Worm (Caenorhabditis elegans) whole organism, L4 larva: ENCODE results near the gene fbxa-100.

Source experiments
- D1046.2 ChIP-seq: fragments of 200-800 bp; sonication (Bioruptor generic); IDR thresholded peaks from 2 replicates; pipeline ENCODE4 v1.3.6; 2022; ENCODE audit warnings: missing genetic modification characterization, missing compliant biosample characterization
- aly-2 ChIP-seq: sonication (generic microtip); optimal IDR thresholded peaks from 2 replicates; lab custom pipeline; 2018; ENCODE audit warnings: missing biosample characterization, missing genetic modification characterization
- ama-1 ChIP-seq: fragments of 150-350 bp; optimal IDR thresholded peaks from 2 replicates; lab custom pipeline; 2014; ENCODE audit warnings: inconsistent platforms, mixed read lengths
- ceh-20 ChIP-seq: fragments of 200-800 bp; sonication (Bioruptor generic); IDR thresholded peaks from 2 replicates; pipeline ENCODE4 v1.3.6; 2022; ENCODE audit warnings: missing genetic modification reagents, missing genetic modification characterization, missing compliant biosample characterization
- lin-39 ChIP-seq: fragments of 150-350 bp; optimal IDR thresholded peaks from 2 replicates; lab custom pipeline; 2014; ENCODE audit warnings: missing biosample characterization, missing genetic modification reagents, missing genetic modification characterization
- madf-9 ChIP-seq: fragments of 200-800 bp; sonication (Bioruptor generic); conservative IDR thresholded peaks from 2 replicates; pipeline ENCODE4 v1.3.6; 2022; ENCODE audit warnings: missing genetic modification reagents, missing genetic modification characterization, missing compliant biosample characterization
- nhr-237 ChIP-seq: sonication (generic microtip); optimal IDR thresholded peaks from 2 replicates; lab custom pipeline; 2017; ENCODE audit warnings: missing biosample characterization, missing genetic modification characterization
- nhr-25 ChIP-seq: sonication (generic microtip); optimal IDR thresholded peaks from 2 replicates; lab custom pipeline; 2017; ENCODE audit warnings: missing genetic modification characterization, mild to moderate bottlenecking, missing compliant biosample characterization, antibody characterized with exemption, moderate library complexity, borderline replicate concordance; ENCODE audit not compliant: insufficient read depth
- nhr-28 ChIP-seq: fragments of 150-350 bp; optimal IDR thresholded peaks from 2 replicates; lab custom pipeline; 2014; ENCODE audit warnings: missing biosample characterization, missing genetic modification characterization
- nhr-6 ChIP-seq: fragments of 150-350 bp; optimal IDR thresholded peaks from 2 replicates; lab custom pipeline; 2014; ENCODE audit warnings: missing biosample characterization, missing genetic modification characterization
- nhr-76 ChIP-seq: fragments of 150-350 bp; optimal IDR thresholded peaks from 2 replicates; lab custom pipeline; 2014; ENCODE audit warnings: missing biosample characterization, missing genetic modification characterization
- pqm-1 ChIP-seq: sonication (generic microtip); optimal IDR thresholded peaks from 2 replicates; lab custom pipeline; 2017; ENCODE audit warnings: missing biosample characterization, missing genetic modification characterization
- unc-39 ChIP-seq: sonication (generic microtip); optimal IDR thresholded peaks from 2 replicates; lab custom pipeline; 2017; ENCODE audit warnings: missing biosample characterization, missing genetic modification characterization

DNA sequence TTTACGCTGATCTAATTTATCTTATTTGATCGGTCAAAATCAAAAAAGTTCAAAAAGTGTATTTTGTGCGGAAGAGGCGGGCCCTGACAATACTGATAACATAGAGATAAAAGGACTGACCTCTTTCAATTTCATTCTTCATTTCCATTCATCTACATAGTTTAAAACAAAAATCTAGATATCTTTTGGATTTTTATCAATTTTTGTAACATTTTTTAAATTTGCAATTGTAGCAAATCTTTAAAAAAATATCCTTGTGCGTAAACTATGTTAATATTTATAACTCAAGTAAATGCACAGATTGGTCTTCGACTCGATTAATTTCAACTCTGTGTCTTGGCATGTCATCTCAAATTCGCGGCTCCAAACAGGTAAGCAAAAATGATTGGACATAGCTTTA is 41.7 kb upstream of the fbxa-100 start, which contains the start of gene argk-1:
- TF ChIP-seq nhr-28 (tag; lab: Kevin White, UChicago) (no peak), nhr-237 (tag; lab: Kevin White, UChicago) (no peak), ama-1 (lab: Kevin White, UChicago) (no peak), nhr-6 (tag; lab: Kevin White, UChicago) (no peak), lin-39 (no peak), D1046.2 (no peak), pqm-1 (tag; lab: Kevin White, UChicago) (no peak), nhr-25 (tag; lab: Kevin White, UChicago) (no peak), aly-2 (no peak), madf-9 (GFP tag; lab: Robert Waterston, UW) (no peak), nhr-76 (tag; lab: Kevin White, UChicago) (no peak), ceh-20 (no peak), unc-39 (no peak)
